Worm (Caenorhabditis elegans): Measurements from ENCODE around the gene K10D2.5.

Gene K10D2.5

DNA sequence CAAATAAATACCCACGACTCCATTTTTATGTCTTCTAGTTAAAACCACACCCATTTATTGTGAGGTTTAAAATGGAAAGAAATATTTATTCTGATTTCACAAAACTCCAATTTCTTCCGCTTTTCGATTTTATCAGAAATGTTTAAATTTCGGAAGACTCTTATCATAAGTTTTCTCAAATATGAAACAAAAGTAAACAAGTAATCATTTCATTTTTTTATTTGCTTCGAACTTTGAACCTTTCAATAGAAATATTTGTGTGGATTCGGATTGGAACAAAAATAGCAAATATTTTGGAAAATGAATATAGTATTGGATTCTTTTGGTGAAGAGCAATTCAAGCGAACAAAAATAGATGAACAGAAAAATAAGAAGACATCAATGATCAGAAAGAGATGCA lies 49.3 kb downstream of the K10D2.5 start:
- TF ChIP-seq W03F9.2 (tag; optimal IDR thresholded peaks at IDR 0.05) (no peak), dao-5 (tag; optimal IDR thresholded peaks at IDR 0.05) (no peak), him-1 (tag; optimal IDR thresholded peaks at IDR 0.05) (no peak)

DNA sequence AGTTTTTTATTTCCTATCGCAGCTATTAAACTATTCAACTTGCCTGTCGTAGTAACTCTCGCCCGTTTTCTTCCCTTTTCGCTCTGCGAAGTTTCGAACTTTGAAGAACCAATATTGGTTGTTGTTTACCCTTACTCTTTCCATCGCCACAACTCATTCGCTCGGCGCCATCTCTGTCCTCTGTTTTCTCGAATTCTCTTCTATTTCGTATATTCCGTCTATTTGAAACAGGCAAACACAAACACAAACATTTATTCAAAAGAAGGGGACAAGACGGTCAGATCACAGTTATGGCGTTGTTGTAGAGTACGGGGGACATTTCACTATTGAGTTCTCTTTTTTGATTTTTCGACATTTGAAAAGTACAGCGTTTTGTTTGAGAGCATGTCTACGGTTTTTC lies 50.3 kb downstream of the K10D2.5 start:
- TF ChIP-seq W03F9.2 (tag; optimal IDR thresholded peaks at IDR 0.05) (no peak), dao-5 (tag; optimal IDR thresholded peaks at IDR 0.05) (no peak), him-1 (tag; optimal IDR thresholded peaks at IDR 0.05) (no peak)
